Fruit fly (Drosophila melanogaster) Kc167 (cell line): ENCODE results near the gene CG14062.

Experiments
- Sin3A ChIP-seq: fragments of >200 bp; optimal IDR thresholded peaks from 2 replicates; lab custom pipeline; 2018; ENCODE audit warnings: missing external identifiers
- h ChIP-seq: fragments of >200 bp; optimal IDR thresholded peaks from 3 replicates; lab custom pipeline; 2018; ENCODE audit warnings: missing external identifiers
- insv ChIP-seq: fragments of >200 bp; optimal IDR thresholded peaks from 3 replicates; lab custom pipeline; 2018; ENCODE audit warnings: missing external identifiers
- psq ChIP-seq: fragments of >200 bp; optimal IDR thresholded peaks from 2 replicates; lab custom pipeline; 2017; ENCODE audit warnings: missing external identifiers
- ttk ChIP-seq: sonication (Bioruptor generic); optimal IDR thresholded peaks from 2 replicates; lab custom pipeline; 2017; ENCODE audit warnings: missing external identifiers

DNA sequence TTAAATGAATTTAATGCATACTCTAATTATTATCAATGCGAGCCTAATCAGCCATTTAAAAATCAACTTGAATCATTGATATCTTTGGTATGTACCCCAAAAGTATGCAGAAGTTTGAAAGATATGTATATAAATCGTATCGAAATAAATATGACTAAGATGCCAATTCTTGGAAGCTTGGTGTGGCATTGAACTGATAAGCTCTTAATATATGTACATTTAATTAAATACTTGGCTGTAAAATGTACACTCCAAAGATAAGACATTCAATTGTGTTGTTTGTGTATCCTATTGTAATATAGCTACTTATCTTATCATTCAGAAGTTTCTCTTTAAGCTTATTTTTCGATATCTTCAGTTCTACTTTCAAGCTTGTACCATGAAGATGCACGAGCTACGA lies 26.2 kb upstream of the CG14062 start, which contains the start of gene CG33346:
- TF ChIP-seq psq (lab: Kevin White, UChicago) = no peak
- no peak for TF ChIP-seq insv (lab: Kevin White, UChicago)
- TF ChIP-seq ttk (lab: Kevin White, UChicago) = no peak
- TF ChIP-seq Sin3A = no peak
- TF ChIP-seq h (lab: Kevin White, UChicago) = no peak
